Fruit fly (Drosophila melanogaster) whole organism, embryonic: ENCODE measurements around the gene Roc1b.

Experiments used
- Atf6 ChIP-seq: fragments of 200-800 bp; sonication (Bioruptor generic); IDR thresholded peaks from 2 replicates; pipeline ENCODE4 v1.3.6; 2022; ENCODE audit warnings: missing biosample characterization, missing genetic modification characterization
- BtbVII ChIP-seq: fragments of 200-800 bp; sonication (Bioruptor generic); optimal IDR thresholded peaks from 3 replicates; lab custom pipeline; 2017; ENCODE audit warnings: missing biosample characterization, mild to moderate bottlenecking, missing genetic modification characterization
- CG1024 ChIP-seq: fragments of 200-800 bp; sonication (Bioruptor generic); IDR thresholded peaks from 2 replicates; pipeline ENCODE4 v1.3.6; 2022; ENCODE audit warnings: missing biosample characterization, missing genetic modification characterization
- CG10543 ChIP-seq: fragments of 200-800 bp; sonication (Bioruptor generic); optimal IDR thresholded peaks from 3 replicates; lab custom pipeline; 2017; ENCODE audit warnings: missing biosample characterization, mild to moderate bottlenecking, missing genetic modification characterization, moderate library complexity
- CG11398 ChIP-seq: fragments of 200-800 bp; sonication (Bioruptor generic); optimal IDR thresholded peaks from 2 replicates; lab custom pipeline; 2016; ENCODE audit warnings: missing biosample characterization, missing genetic modification characterization
- CG13296 ChIP-seq: fragments of 200-800 bp; sonication (Bioruptor generic); optimal IDR thresholded peaks from 3 replicates; lab custom pipeline; 2018; ENCODE audit warnings: missing biosample characterization, mild to moderate bottlenecking, missing genetic modification characterization
- CG13424 ChIP-seq: fragments of 200-800 bp; sonication (Bioruptor generic); optimal IDR thresholded peaks from 2 replicates; lab custom pipeline; 2019; ENCODE audit warnings: missing biosample characterization, mild to moderate bottlenecking, missing genetic modification characterization, moderate library complexity
- CG15073 ChIP-seq: fragments of 200-800 bp; sonication (Bioruptor generic); optimal IDR thresholded peaks from 2 replicates; lab custom pipeline; 2016; ENCODE audit warnings: missing biosample characterization, missing genetic modification characterization
- CG1603 ChIP-seq: fragments of 200-800 bp; sonication (Bioruptor generic); optimal IDR thresholded peaks from 2 replicates; lab custom pipeline; 2019; ENCODE audit warnings: missing biosample characterization, mild to moderate bottlenecking, missing genetic modification characterization, moderate library complexity
- CG16779 ChIP-seq: fragments of 200-800 bp; sonication (Bioruptor generic); IDR thresholded peaks from 2 replicates; pipeline ENCODE4 v1.3.6; 2022; ENCODE audit warnings: missing biosample characterization, missing genetic modification characterization
- CG17802 ChIP-seq: fragments of 200-800 bp; sonication (Bioruptor generic); optimal IDR thresholded peaks from 2 replicates; lab custom pipeline; 2018; ENCODE audit warnings: missing biosample characterization, mild to moderate bottlenecking, missing genetic modification characterization, moderate library complexity
- CG18599 ChIP-seq: fragments of 200-800 bp; sonication (Bioruptor generic); optimal IDR thresholded peaks from 3 replicates; lab custom pipeline; 2017; ENCODE audit warnings: missing biosample characterization, missing genetic modification characterization, mild to moderate bottlenecking, moderate library complexity, missing genetic modification reagents
- CG2199 ChIP-seq: fragments of 200-800 bp; sonication (Bioruptor generic); IDR thresholded peaks from 3 replicates; pipeline ENCODE4 v1.3.6; 2022; ENCODE audit warnings: missing biosample characterization, missing genetic modification characterization
- CG3065 ChIP-seq: fragments of 200-800 bp; sonication (Bioruptor generic); optimal IDR thresholded peaks from 2 replicates; lab custom pipeline; 2016; ENCODE audit warnings: missing biosample characterization, missing genetic modification characterization
- CG3163 ChIP-seq: fragments of 200-800 bp; sonication (Bioruptor generic); optimal IDR thresholded peaks from 3 replicates; lab custom pipeline; 2016; ENCODE audit warnings: missing biosample characterization, missing genetic modification characterization
- CG3847 ChIP-seq: fragments of 200-800 bp; sonication (Bioruptor generic); IDR thresholded peaks from 2 replicates; pipeline ENCODE4 v1.3.6; 2022; ENCODE audit warnings: missing biosample characterization, missing genetic modification characterization
- CG4328 ChIP-seq: fragments of 200-800 bp; sonication (Bioruptor generic); optimal IDR thresholded peaks from 3 replicates; lab custom pipeline; 2017; ENCODE audit warnings: missing biosample characterization, missing genetic modification reagents, missing genetic modification characterization
- CG4617 ChIP-seq: fragments of 200-800 bp; sonication (Bioruptor generic); optimal IDR thresholded peaks from 3 replicates; lab custom pipeline; 2016; ENCODE audit warnings: missing biosample characterization, missing genetic modification characterization, borderline replicate concordance
- CG7786 ChIP-seq: fragments of 200-800 bp; sonication (Bioruptor generic); optimal IDR thresholded peaks from 2 replicates; lab custom pipeline; 2016; ENCODE audit warnings: missing biosample characterization, missing genetic modification characterization
- CG7928 ChIP-seq: fragments of 200-800 bp; sonication (Bioruptor generic); optimal IDR thresholded peaks from 2 replicates; lab custom pipeline; 2017; ENCODE audit warnings: missing biosample characterization, mild to moderate bottlenecking, missing genetic modification characterization
- CG8388 ChIP-seq: fragments of 200-800 bp; sonication (Bioruptor generic); optimal IDR thresholded peaks from 2 replicates; lab custom pipeline; 2019; ENCODE audit warnings: missing biosample characterization, mild to moderate bottlenecking, missing genetic modification characterization, moderate library complexity
- CoRest ChIP-seq: fragments of 200-800 bp; sonication (Bioruptor generic); optimal IDR thresholded peaks from 3 replicates; lab custom pipeline; 2018; ENCODE audit warnings: missing biosample characterization, mild to moderate bottlenecking, missing genetic modification characterization, moderate library complexity
- Dbx ChIP-seq: fragments of 200-800 bp; sonication (Bioruptor generic); IDR thresholded peaks from 3 replicates; pipeline ENCODE4 v1.3.6; 2022; ENCODE audit warnings: missing biosample characterization, missing genetic modification characterization
- Gug ChIP-seq: fragments of 200-800 bp; sonication (Bioruptor generic); IDR thresholded peaks from 4 replicates; pipeline ENCODE4 v1.3.6; 2022; ENCODE audit warnings: missing biosample characterization, missing genetic modification characterization
- HmgZ ChIP-seq: fragments of 200-800 bp; sonication (Bioruptor generic); optimal IDR thresholded peaks from 2 replicates; lab custom pipeline; 2018; ENCODE audit warnings: missing biosample characterization, mild to moderate bottlenecking, missing genetic modification characterization
- Hmx ChIP-seq: fragments of 200-800 bp; sonication (Bioruptor generic); optimal IDR thresholded peaks from 2 replicates; lab custom pipeline; 2016; ENCODE audit warnings: missing biosample characterization, missing genetic modification characterization
- Max ChIP-seq: fragments of 200-800 bp; sonication (Bioruptor generic); optimal IDR thresholded peaks from 2 replicates; lab custom pipeline; 2016; ENCODE audit warnings: missing biosample characterization, mild to moderate bottlenecking, missing genetic modification characterization
- Med ChIP-seq: fragments of 200-800 bp; sonication (Bioruptor generic); peaks from one replicate; lab custom pipeline; 2016; ENCODE audit warnings: missing biosample characterization, missing genetic modification characterization, mild to moderate bottlenecking, inconsistent platforms, moderate library complexity
- Mrtf ChIP-seq: fragments of 200-800 bp; sonication (Bioruptor generic); IDR thresholded peaks from 3 replicates; pipeline ENCODE4 v1.3.6; 2022; ENCODE audit warnings: missing biosample characterization, missing genetic modification characterization
- NFAT ChIP-seq: fragments of 200-800 bp; sonication (Bioruptor generic); IDR thresholded peaks from 2 replicates; pipeline ENCODE4 v1.3.6; 2022; ENCODE audit warnings: missing biosample characterization, missing genetic modification characterization
- Ravus ChIP-seq: fragments of 200-800 bp; sonication (Bioruptor generic); IDR thresholded peaks from 2 replicates; pipeline ENCODE4 v1.3.6; 2022; ENCODE audit warnings: missing biosample characterization, missing genetic modification characterization
- Rx ChIP-seq: fragments of 200-800 bp; sonication (Bioruptor generic); IDR thresholded peaks from 2 replicates; pipeline ENCODE4 v1.3.6; 2022; ENCODE audit warnings: missing biosample characterization, missing genetic modification characterization
- Sox102F ChIP-seq: fragments of 200-800 bp; sonication (Bioruptor generic); optimal IDR thresholded peaks from 2 replicates; lab custom pipeline; 2018; ENCODE audit warnings: missing biosample characterization, mild to moderate bottlenecking, missing genetic modification characterization, moderate library complexity
- Taf1 ChIP-seq: fragments of 200-800 bp; sonication (Bioruptor generic); IDR thresholded peaks from 2 replicates; pipeline ENCODE4 v1.3.6; 2022; ENCODE audit warnings: missing biosample characterization, missing genetic modification characterization
- amos ChIP-seq: fragments of 200-800 bp; sonication (Bioruptor generic); IDR thresholded peaks from 2 replicates; pipeline ENCODE4 v1.3.6; 2022; ENCODE audit warnings: missing biosample characterization, missing genetic modification characterization; ENCODE audit not compliant: partially characterized antibody
- ase ChIP-seq: fragments of 200-800 bp; sonication (Bioruptor generic); IDR thresholded peaks from 3 replicates; pipeline ENCODE4 v1.3.6; 2022; ENCODE audit warnings: missing biosample characterization, missing genetic modification characterization
- ash1 ChIP-seq: fragments of 200-800 bp; sonication (Bioruptor generic); optimal IDR thresholded peaks from 2 replicates; lab custom pipeline; 2018; ENCODE audit warnings: missing biosample characterization, mild to moderate bottlenecking, missing genetic modification characterization
- eyg ChIP-seq: fragments of 200-800 bp; sonication (Bioruptor generic); optimal IDR thresholded peaks from 3 replicates; lab custom pipeline; 2016; ENCODE audit warnings: missing biosample characterization, missing genetic modification characterization
- fd96Cb ChIP-seq: fragments of 200-800 bp; sonication (Bioruptor generic); optimal IDR thresholded peaks from 2 replicates; lab custom pipeline; 2018; ENCODE audit warnings: missing biosample characterization, mild to moderate bottlenecking, missing genetic modification characterization, moderate library complexity
- grau ChIP-seq: fragments of 200-800 bp; optimal IDR thresholded peaks from 3 replicates; lab custom pipeline; 2019; ENCODE audit warnings: missing biosample characterization, mild to moderate bottlenecking, missing genetic modification characterization, moderate library complexity
- grn ChIP-seq: fragments of 200-800 bp; sonication (Bioruptor generic); optimal IDR thresholded peaks from 3 replicates; lab custom pipeline; 2017; ENCODE audit warnings: missing biosample characterization, missing genetic modification characterization
- gro ChIP-seq: fragments of 200-800 bp; sonication (Bioruptor generic); optimal IDR thresholded peaks from 2 replicates; lab custom pipeline; 2016; ENCODE audit warnings: missing biosample characterization, missing genetic modification characterization
- kni ChIP-seq: fragments of 200-800 bp; sonication (Bioruptor generic); optimal IDR thresholded peaks from 3 replicates; lab custom pipeline; 2017; ENCODE audit warnings: mild to moderate bottlenecking, missing biosample characterization, missing genetic modification reagents, missing genetic modification characterization
- nom ChIP-seq: fragments of 200-800 bp; sonication (Bioruptor generic); optimal IDR thresholded peaks from 2 replicates; lab custom pipeline; 2017; ENCODE audit warnings: missing biosample characterization, missing genetic modification characterization, mild to moderate bottlenecking, moderate library complexity, missing genetic modification reagents
- pros ChIP-seq: fragments of 200-800 bp; sonication (Bioruptor generic); optimal IDR thresholded peaks from 3 replicates; lab custom pipeline; 2019; ENCODE audit warnings: missing biosample characterization, mild to moderate bottlenecking, missing genetic modification characterization, moderate library complexity
- ranshi ChIP-seq: fragments of 200-800 bp; sonication (Bioruptor generic); IDR thresholded peaks from 2 replicates; pipeline ENCODE4 v1.3.6; 2022; ENCODE audit warnings: missing biosample characterization, missing genetic modification characterization
- rib ChIP-seq: fragments of 200-800 bp; sonication (Bioruptor generic); IDR thresholded peaks from 2 replicates; pipeline ENCODE4 v1.3.6; 2022; ENCODE audit warnings: missing biosample characterization, missing genetic modification characterization
- stc ChIP-seq: fragments of 200-800 bp; sonication (Bioruptor generic); IDR thresholded peaks from 2 replicates; pipeline ENCODE4 v1.3.6; 2022; ENCODE audit warnings: missing biosample characterization, missing genetic modification characterization
- sug ChIP-seq: fragments of 200-800 bp; optimal IDR thresholded peaks from 2 replicates; lab custom pipeline; 2019; ENCODE audit warnings: missing biosample characterization, mild to moderate bottlenecking, missing genetic modification characterization, moderate library complexity
- toy ChIP-seq: fragments of 200-800 bp; sonication (Bioruptor generic); IDR thresholded peaks from 2 replicates; pipeline ENCODE4 v1.3.6; 2022; ENCODE audit warnings: missing biosample characterization, missing genetic modification characterization
- tup ChIP-seq: fragments of 200-800 bp; sonication (Bioruptor generic); optimal IDR thresholded peaks from 2 replicates; lab custom pipeline; 2016; ENCODE audit warnings: missing biosample characterization, mild to moderate bottlenecking, missing genetic modification characterization, moderate library complexity
- vnd ChIP-seq: fragments of 200-800 bp; sonication (Bioruptor generic); IDR thresholded peaks from 3 replicates; pipeline ENCODE4 v1.3.6; 2022; ENCODE audit warnings: missing biosample characterization, missing genetic modification characterization; ENCODE audit not compliant: partially characterized antibody

Roc1b gene

DNA sequence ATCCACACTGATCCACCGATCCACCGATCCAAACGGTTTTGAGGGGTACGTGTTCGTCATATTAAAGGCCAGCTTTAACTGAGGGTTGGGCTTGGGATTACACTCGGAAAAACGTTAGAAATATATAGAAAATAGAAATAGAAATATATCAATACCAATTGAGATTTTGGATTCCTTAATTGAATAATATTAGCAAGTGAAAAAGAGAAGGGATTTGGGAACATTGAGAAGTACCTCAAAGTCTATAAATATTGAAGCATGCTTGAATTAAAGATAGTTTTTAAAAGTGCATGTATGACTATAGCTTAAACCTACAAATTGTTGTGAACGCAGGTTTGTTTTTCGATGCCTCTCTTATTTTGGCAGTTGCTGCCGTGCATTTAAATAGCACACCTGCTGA lies 37.4 kb downstream of the Roc1b start (continued):
- no peak for TF ChIP-seq CG3847
- no peak for TF ChIP-seq grn (GFP tag; lab: Kevin White, UChicago)
- TF ChIP-seq eyg (GFP tag; lab: Kevin White, UChicago), result no peak
- no peak for TF ChIP-seq Gug
- TF ChIP-seq ranshi (GFP tag; lab: Robert Waterston, UW), result no peak
- TF ChIP-seq pros, result no peak
- no peak for TF ChIP-seq CG2199
- TF ChIP-seq sug (tag; lab: Kevin White, UChicago), result no peak
- TF ChIP-seq CG4328 (GFP tag; lab: Kevin White, UChicago), result no peak
- TF ChIP-seq CG1024 (GFP tag; lab: Robert Waterston, UW), result no peak
- TF ChIP-seq NFAT (GFP tag; lab: Robert Waterston, UW), result no peak
- no peak for TF ChIP-seq rib (GFP tag; lab: Robert Waterston, UW)
- peak; percentile 54 for TF ChIP-seq CG13424 (tag; lab: Kevin White, UChicago)
- TF ChIP-seq Taf1 (GFP tag; lab: Robert Waterston, UW), result no peak
- no peak for TF ChIP-seq CG16779 (GFP tag; lab: Robert Waterston, UW)
- TF ChIP-seq Med (GFP tag; lab: Kevin White, UChicago), result peak; percentile 36
- TF ChIP-seq nom (GFP tag; lab: Kevin White, UChicago), result no peak
- peak; percentile 30 for TF ChIP-seq CoRest (tag; lab: Kevin White, UChicago)
- no peak for TF ChIP-seq Rx (GFP tag; lab: Robert Waterston, UW)
- no peak for TF ChIP-seq Ravus (GFP tag; lab: Robert Waterston, UW)
- TF ChIP-seq ase (GFP tag; lab: Robert Waterston, UW), result no peak
- TF ChIP-seq kni (GFP tag; lab: Kevin White, UChicago), result peak; percentile 24
- no peak for TF ChIP-seq CG17802 (tag; lab: Kevin White, UChicago)
- TF ChIP-seq CG18599, result peak; percentile 8
- TF ChIP-seq Max, result no peak
- no peak for TF ChIP-seq CG3163 (GFP tag; lab: Kevin White, UChicago)
- TF ChIP-seq gro (GFP tag; lab: Kevin White, UChicago), result no peak
- peak; percentile 2 for TF ChIP-seq CG10543
- TF ChIP-seq CG8388 (GFP tag; lab: Kevin White, UChicago), result peak; percentile 5
- no peak for TF ChIP-seq CG1603
- no peak for TF ChIP-seq CG4617 (GFP tag; lab: Kevin White, UChicago)
- TF ChIP-seq CG3065 (GFP tag; lab: Kevin White, UChicago), result no peak
- no peak for TF ChIP-seq Atf6
- no peak for TF ChIP-seq CG13296 (GFP tag; lab: Kevin White, UChicago)
- no peak for TF ChIP-seq HmgZ (tag; lab: Kevin White, UChicago)
- peak; percentile 25 for TF ChIP-seq fd96Cb (tag; lab: Kevin White, UChicago)
- no peak for TF ChIP-seq amos (GFP tag; lab: Robert Waterston, UW)
- TF ChIP-seq stc (GFP tag; lab: Robert Waterston, UW), result no peak
- no peak for TF ChIP-seq toy
- no peak for TF ChIP-seq CG15073 (GFP tag; lab: Kevin White, UChicago)
- no peak for TF ChIP-seq BtbVII
- TF ChIP-seq CG7786 (GFP tag; lab: Kevin White, UChicago), result no peak
- TF ChIP-seq Dbx (GFP tag; lab: Robert Waterston, UW), result no peak
- no peak for TF ChIP-seq vnd (GFP tag; lab: Robert Waterston, UW)
- TF ChIP-seq tup (GFP tag; lab: Kevin White, UChicago), result no peak
- no peak for TF ChIP-seq CG7928 (GFP tag; lab: Kevin White, UChicago)
- no peak for TF ChIP-seq Mrtf (GFP tag; lab: Robert Waterston, UW)
- no peak for TF ChIP-seq Hmx (GFP tag; lab: Kevin White, UChicago)
- TF ChIP-seq ash1 (GFP tag; lab: Kevin White, UChicago), result no peak
- no peak for TF ChIP-seq CG11398
- peak; percentile 47 for TF ChIP-seq Sox102F (GFP tag; lab: Kevin White, UChicago)
- TF ChIP-seq grau (tag; lab: Kevin White, UChicago), result peak; percentile 55
